Worm (Caenorhabditis elegans) whole organism, dauer: Measurements from ENCODE around the gene lmp-1.

Experiments
- unc-62 ChIP-seq: sonication (generic microtip); optimal IDR thresholded peaks from 2 replicates; lab custom pipeline; 2017; ENCODE audit warnings: missing biosample characterization, missing genetic modification reagents, missing genetic modification characterization

Gene lmp-1

ce11 chrX:6377634-6378288 is at the start of gene lmp-1:
Gene lmp-1, minus strand, starts transcription at chrX:6377684.
- no peak for TF ChIP-seq unc-62

ce11 chrX:6427147-6427546 is 49.7 kb upstream of the lmp-1 start:
- TF ChIP-seq unc-62: no peak

- no peak for TF ChIP-seq unc-62
Measured at ce11 chrX:6420681-6421080, 43.2 kb upstream of the lmp-1 start, which contains the start of gene K10C2.12. Gene K10C2.12, minus strand, starts transcription at chrX:6420781.

- TF ChIP-seq unc-62: no peak
Measured at ce11 chrX:6419113-6419512, 41.6 kb upstream of the lmp-1 start.

ce11 chrX:6416357-6417087 is 39.0 kb upstream of the lmp-1 start, which contains the start of gene T22E5.6:
Gene T22E5.6, minus strand, starts transcription at chrX:6416407.
- no peak for TF ChIP-seq unc-62

- no peak for TF ChIP-seq unc-62
Measured at ce11 chrX:6413583-6413982, 36.1 kb upstream of the lmp-1 start.

ce11 chrX:6412575-6412974 is 35.1 kb upstream of the lmp-1 start, which contains the start of gene T22E5.1:
Gene T22E5.1, plus strand, starts transcription at chrX:6412875.
- TF ChIP-seq unc-62: no peak

ce11 chrX:6410177-6410765 is 32.8 kb upstream of the lmp-1 start, which contains the start of gene mup-2:
Gene mup-2, minus strand, starts transcription at chrX:6410227.
- no peak for TF ChIP-seq unc-62

- TF ChIP-seq unc-62: no peak
Measured at ce11 chrX:6408713-6409112, 31.2 kb upstream of the lmp-1 start.

ce11 chrX:6408286-6408685 is 30.8 kb upstream of the lmp-1 start:
- no peak for TF ChIP-seq unc-62

ce11 chrX:6407805-6408204 is 30.3 kb upstream of the lmp-1 start:
- no peak for TF ChIP-seq unc-62

- no peak for TF ChIP-seq unc-62
Measured at ce11 chrX:6405905-6406304, 28.4 kb upstream of the lmp-1 start.

- TF ChIP-seq unc-62: no peak
Measured at ce11 chrX:6403122-6403521, 25.6 kb upstream of the lmp-1 start, which contains the start of gene glt-4. Gene glt-4, plus strand, starts transcription at chrX:6403422.

- no peak for TF ChIP-seq unc-62
Measured at ce11 chrX:6399450-6399849, 22.0 kb upstream of the lmp-1 start.

- no peak for TF ChIP-seq unc-62
Measured at ce11 chrX:6391491-6391890, 14.0 kb upstream of the lmp-1 start, which contains the start of gene igcm-2. Gene igcm-2, minus strand, starts transcription at chrX:6391591.

- TF ChIP-seq unc-62: no peak
Measured at ce11 chrX:6388639-6389038, 11.2 kb upstream of the lmp-1 start.

ce11 chrX:6385185-6385584 is 7.7 kb upstream of the lmp-1 start, which contains the start of gene igdb-3:
Gene igdb-3, plus strand, starts transcription at chrX:6385485.
- no peak for TF ChIP-seq unc-62
